Fruit fly (Drosophila melanogaster) whole organism, wandering third instar larva: ENCODE data around the gene SmydA-8.

Source experiments
- Abd-B ChIP-seq: fragments of >200 bp; optimal IDR thresholded peaks from 2 replicates; lab custom pipeline; 2017; ENCODE audit warnings: missing biosample characterization, missing genetic modification characterization
- CG9705 ChIP-seq: fragments of 200-800 bp; sonication (Bioruptor generic); optimal IDR thresholded peaks from 2 replicates; lab custom pipeline; 2018; ENCODE audit warnings: missing biosample characterization, mild to moderate bottlenecking, missing genetic modification characterization
- CrebA ChIP-seq: fragments of 200-800 bp; sonication (Bioruptor generic); optimal IDR thresholded peaks from 2 replicates; lab custom pipeline; 2016; ENCODE audit warnings: missing biosample characterization, mild to moderate bottlenecking, missing genetic modification characterization, borderline replicate concordance
- Dfd ChIP-seq: fragments of >200 bp; optimal IDR thresholded peaks from 2 replicates; lab custom pipeline; 2017; ENCODE audit warnings: missing biosample characterization, missing genetic modification characterization
- GATAd ChIP-seq: sonication (Bioruptor generic); optimal IDR thresholded peaks from 2 replicates; lab custom pipeline; 2016; ENCODE audit warnings: missing biosample characterization, missing genetic modification characterization
- HLH106 ChIP-seq: fragments of 200-800 bp; optimal IDR thresholded peaks from 3 replicates; lab custom pipeline; 2019; ENCODE audit warnings: missing biosample characterization, mild to moderate bottlenecking, missing genetic modification characterization, moderate library complexity
- Hnf4 ChIP-seq: fragments of 200-800 bp; sonication (Bioruptor generic); optimal IDR thresholded peaks from 2 replicates; lab custom pipeline; 2016; ENCODE audit warnings: missing biosample characterization, mild to moderate bottlenecking, missing genetic modification characterization
- Hr83 ChIP-seq: fragments of 200-300 bp; sonication (Bioruptor generic); optimal IDR thresholded peaks from 2 replicates; lab custom pipeline; 2016; ENCODE audit warnings: missing biosample characterization, mild to moderate bottlenecking, missing genetic modification characterization, moderate library complexity; ENCODE audit not compliant: poor library complexity, severe bottlenecking
- Jra ChIP-seq: sonication (Bioruptor generic); optimal IDR thresholded peaks from 2 replicates; lab custom pipeline; 2016; ENCODE audit warnings: missing biosample characterization, missing genetic modification characterization
- Mio ChIP-seq: sonication (Bioruptor generic); optimal IDR thresholded peaks from 2 replicates; lab custom pipeline; 2016; ENCODE audit warnings: missing biosample characterization, missing genetic modification characterization
- N ChIP-seq: fragments of >200 bp; optimal IDR thresholded peaks from 2 replicates; lab custom pipeline; 2018; ENCODE audit warnings: missing biosample characterization, missing external identifiers, missing genetic modification characterization
- OdsH ChIP-seq: fragments of 200-800 bp; sonication (Bioruptor generic); optimal IDR thresholded peaks from 2 replicates; lab custom pipeline; 2016; ENCODE audit warnings: missing biosample characterization, mild to moderate bottlenecking, missing genetic modification characterization
- Rel ChIP-seq, 2 experiments: fragments of 200-800 bp; sonication (Bioruptor generic) in 1 of 2; optimal IDR thresholded peaks; 2 replicates in 1 of 2; 3 replicates in 1 of 2; lab custom pipeline; 2016 to 2019; ENCODE audit warnings: mild to moderate bottlenecking in 2 of 2, missing biosample characterization in 2 of 2, missing genetic modification characterization in 2 of 2, moderate library complexity in 1 of 2
- Sp1 ChIP-seq: fragments of 200-800 bp; sonication (Bioruptor generic); optimal IDR thresholded peaks from 3 replicates; lab custom pipeline; 2019; ENCODE audit warnings: missing biosample characterization, mild to moderate bottlenecking, missing genetic modification characterization, moderate library complexity
- br ChIP-seq: fragments of 200-800 bp; sonication (Bioruptor generic); optimal IDR thresholded peaks from 2 replicates; lab custom pipeline; 2016; ENCODE audit warnings: missing biosample characterization, missing genetic modification characterization
- brk ChIP-seq: fragments of 200-800 bp; sonication (Bioruptor generic); optimal IDR thresholded peaks from 2 replicates; lab custom pipeline; 2016; ENCODE audit warnings: missing biosample characterization, mild to moderate bottlenecking, missing genetic modification characterization
- dl ChIP-seq, 2 experiments: fragments of 175-275, 200-275 bp in 1 of 2; fragments of 200-275 bp in 1 of 2; sonication (Bioruptor generic); optimal IDR thresholded peaks; lab custom pipeline; 2018; ENCODE audit warnings: mild to moderate bottlenecking in 2 of 2, missing biosample characterization in 2 of 2, missing genetic modification characterization in 2 of 2, moderate library complexity in 2 of 2; ENCODE audit not compliant: partially characterized antibody in 2 of 2, insufficient read depth in 1 of 2
- dmrt93B ChIP-seq: fragments of 200-800 bp; sonication (Bioruptor generic); optimal IDR thresholded peaks from 2 replicates; lab custom pipeline; 2018; ENCODE audit warnings: missing biosample characterization, mild to moderate bottlenecking, missing genetic modification characterization
- dsf ChIP-seq: sonication (Bioruptor generic); optimal IDR thresholded peaks from 2 replicates; lab custom pipeline; 2016; ENCODE audit warnings: missing biosample characterization, missing genetic modification characterization, borderline replicate concordance
- foxo ChIP-seq, 2 experiments: fragments of 200-800 bp; sonication (Bioruptor generic); optimal IDR thresholded peaks; 2 replicates in 1 of 2; 3 replicates in 1 of 2; lab custom pipeline; 2016 to 2017; ENCODE audit warnings: missing biosample characterization in 2 of 2, missing genetic modification characterization in 2 of 2
- fru ChIP-seq: fragments of 200-800 bp; sonication (Bioruptor generic); optimal IDR thresholded peaks from 3 replicates; lab custom pipeline; 2016; ENCODE audit warnings: missing biosample characterization, mild to moderate bottlenecking, missing genetic modification characterization
- h ChIP-seq: fragments of 200-800 bp; sonication (Bioruptor generic); optimal IDR thresholded peaks from 3 replicates; lab custom pipeline; 2016; ENCODE audit warnings: missing biosample characterization, mild to moderate bottlenecking, missing genetic modification characterization
- jim ChIP-seq: fragments of 175-275, 200-325 bp; sonication (Bioruptor generic); optimal IDR thresholded peaks from 2 replicates; lab custom pipeline; 2016; ENCODE audit warnings: missing biosample characterization, mild to moderate bottlenecking, missing genetic modification characterization
- lola ChIP-seq: fragments of >200 bp; optimal IDR thresholded peaks from 2 replicates; lab custom pipeline; 2017; ENCODE audit warnings: missing biosample characterization, missing genetic modification characterization
- pan ChIP-seq: fragments of >200 bp; optimal IDR thresholded peaks from 2 replicates; lab custom pipeline; 2017
- psq ChIP-seq: fragments of 200-800 bp; sonication (Bioruptor generic); optimal IDR thresholded peaks from 3 replicates; lab custom pipeline; 2017; ENCODE audit warnings: missing biosample characterization, mild to moderate bottlenecking, missing genetic modification characterization, moderate library complexity
- rgr ChIP-seq: fragments of 200-800 bp; sonication (Bioruptor generic); optimal IDR thresholded peaks from 3 replicates; lab custom pipeline; 2016; ENCODE audit warnings: missing biosample characterization, mild to moderate bottlenecking, missing genetic modification characterization
- sage ChIP-seq: fragments of 200-800 bp; sonication (Bioruptor generic); optimal IDR thresholded peaks from 2 replicates; lab custom pipeline; 2016; ENCODE audit warnings: missing biosample characterization, mild to moderate bottlenecking, missing genetic modification characterization
- sv ChIP-seq: fragments of 200-800 bp; sonication (Bioruptor generic); optimal IDR thresholded peaks from 3 replicates; lab custom pipeline; 2016; ENCODE audit warnings: missing biosample characterization, missing genetic modification characterization
- usp ChIP-seq: fragments of >200 bp; optimal IDR thresholded peaks from 2 replicates; lab custom pipeline; 2017; ENCODE audit warnings: missing biosample characterization, missing genetic modification characterization
- woc ChIP-seq: sonication (Bioruptor generic); optimal IDR thresholded peaks from 2 replicates; lab custom pipeline; 2016; ENCODE audit warnings: missing biosample characterization, mild to moderate bottlenecking, missing genetic modification characterization

The SmydA-8 gene

DNA sequence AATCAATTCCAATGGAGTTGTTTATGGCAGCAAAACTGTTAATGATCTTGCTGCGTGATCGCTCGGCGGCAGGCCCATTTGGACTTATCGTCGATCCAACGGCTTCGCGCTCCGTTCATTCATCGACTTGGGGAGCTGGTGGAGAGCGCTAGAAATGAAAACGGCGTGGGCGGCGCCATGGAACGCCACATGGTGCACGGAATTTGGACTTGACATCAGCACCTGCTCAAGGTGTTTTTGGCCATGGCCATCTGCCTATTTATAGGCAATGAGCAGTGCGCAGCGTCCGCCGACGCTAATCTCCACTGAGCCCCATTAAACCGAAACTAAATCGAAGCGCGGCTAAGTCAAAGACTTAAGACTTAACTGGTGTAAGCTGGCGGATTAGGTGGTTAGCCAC, 4.8 kb upstream of the SmydA-8 start:
- TF ChIP-seq Hnf4 (GFP tag; lab: Kevin White, UChicago) = no peak
- TF ChIP-seq jim (GFP tag; lab: Kevin White, UChicago) = no peak
- TF ChIP-seq HLH106 (tag; lab: Kevin White, UChicago) = no peak
- no peak for TF ChIP-seq fru (GFP tag; lab: Kevin White, UChicago)
- no peak for TF ChIP-seq usp (GFP tag; lab: Kevin White, UChicago)
- no peak for TF ChIP-seq br (GFP tag; lab: Kevin White, UChicago)
- no peak for TF ChIP-seq CrebA (GFP tag; lab: Kevin White, UChicago)
- TF ChIP-seq woc = no peak

DNA sequence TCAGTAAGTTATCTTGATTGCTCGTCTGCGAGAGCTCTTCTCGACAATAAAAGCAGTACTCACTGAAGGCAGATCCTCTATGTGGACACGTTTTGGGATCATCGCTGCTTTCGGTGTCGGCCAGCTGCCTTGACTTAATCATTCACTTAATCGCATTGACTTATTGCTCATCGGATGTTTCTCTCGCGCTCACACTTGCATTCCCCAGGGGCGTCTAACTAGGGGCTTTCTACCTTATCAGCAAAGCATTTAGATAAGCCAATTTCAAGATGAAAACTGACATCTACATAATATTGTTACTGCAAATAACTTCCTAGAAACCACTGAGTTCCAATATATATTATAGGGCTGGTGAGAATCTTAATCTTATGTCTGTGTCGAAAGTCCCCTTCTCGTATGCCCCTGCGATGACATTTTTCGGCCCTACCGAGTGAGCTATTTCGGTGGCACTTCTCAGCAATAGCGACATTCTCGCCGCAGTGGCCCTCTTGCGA, 1.2 kb downstream of the SmydA-8 start:
- TF ChIP-seq psq (GFP tag; lab: Kevin White, UChicago) (no peak), foxo (GFP tag; optimal IDR thresholded peaks at IDR 0.05; lab: Kevin White, UChicago) (peak in 1 of 2 experiments; percentile 23), jim (GFP tag; lab: Kevin White, UChicago) (no peak), pan (no peak), br (GFP tag; lab: Kevin White, UChicago) (no peak), N (GFP tag; lab: Kevin White, UChicago) (no peak), Sp1 (GFP tag; lab: Kevin White, UChicago) (no peak), CrebA (GFP tag; lab: Kevin White, UChicago) (no peak), dl (GFP tag; optimal IDR thresholded peaks at IDR 0.05; lab: Kevin White, UChicago; ENCODE audit: insufficient read depth in 1 of 2, partially characterized antibody in 2 of 2) (no peak), sv (GFP tag; lab: Kevin White, UChicago) (no peak), HLH106 (tag; lab: Kevin White, UChicago) (peak; percentile 36), Jra (no peak), fru (GFP tag; lab: Kevin White, UChicago) (peak; percentile 36), Dfd (GFP tag; lab: Kevin White, UChicago) (no peak), woc (no peak), h (GFP tag; lab: Kevin White, UChicago) (peak; percentile 15), dsf (no peak), sage (GFP tag; lab: Kevin White, UChicago) (no peak), Hr83 (GFP tag; lab: Kevin White, UChicago) (no peak), Rel (GFP tag; optimal IDR thresholded peaks at IDR 0.05; lab: Kevin White, UChicago) (no peak), Rel (tag; optimal IDR thresholded peaks at IDR 0.05; lab: Kevin White, UChicago) (peak; percentile 65)
- TF ChIP-seq, all 38 proteins: peak for 5

DNA sequence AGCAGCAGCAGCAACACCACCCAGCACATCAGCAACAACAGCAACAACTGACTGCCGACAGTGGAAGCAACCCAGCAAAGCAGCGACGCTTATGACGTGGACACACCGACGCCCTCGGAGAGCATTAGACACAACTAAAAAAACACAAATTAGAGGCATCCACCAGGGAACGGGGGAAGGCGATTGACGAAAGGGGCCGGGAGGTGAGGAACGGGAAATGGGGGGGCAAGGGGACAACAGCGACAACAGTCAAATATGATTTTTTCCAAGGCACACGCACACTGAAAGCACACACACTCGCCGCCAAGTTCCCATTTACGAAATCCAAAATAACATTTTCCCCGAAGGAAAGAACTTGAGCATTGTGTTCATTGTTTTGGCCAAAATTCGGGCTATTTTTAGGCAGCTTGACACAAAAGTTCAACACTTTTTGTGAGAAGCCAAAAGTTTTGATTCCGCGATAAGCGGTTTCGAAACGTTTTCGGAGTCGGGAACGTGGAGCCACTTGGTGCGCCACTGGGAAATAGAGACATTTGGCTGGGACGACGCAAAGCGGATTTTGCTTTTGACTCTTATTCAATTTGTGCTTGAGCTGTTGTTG, 4.9 kb downstream of the SmydA-8 start:
- no peak for TF ChIP-seq Rel (GFP tag; optimal IDR thresholded peaks at IDR 0.05; lab: Kevin White, UChicago)
- TF ChIP-seq Rel (tag; optimal IDR thresholded peaks at IDR 0.05; lab: Kevin White, UChicago) = no peak
- TF ChIP-seq Hnf4 (GFP tag; lab: Kevin White, UChicago) = no peak
- no peak for TF ChIP-seq jim (GFP tag; lab: Kevin White, UChicago)
- no peak for TF ChIP-seq psq (GFP tag; lab: Kevin White, UChicago)
- TF ChIP-seq Dfd (GFP tag; lab: Kevin White, UChicago) = no peak
- no peak for TF ChIP-seq lola (GFP tag; lab: Kevin White, UChicago)
- TF ChIP-seq woc = no peak
- TF ChIP-seq CrebA (GFP tag; lab: Kevin White, UChicago) = no peak
- TF ChIP-seq CG9705 (GFP tag; lab: Kevin White, UChicago) = no peak
- TF ChIP-seq GATAd (GFP tag; lab: Kevin White, UChicago) = no peak
- TF ChIP-seq sage (GFP tag; lab: Kevin White, UChicago) = no peak
- no peak for TF ChIP-seq N (GFP tag; lab: Kevin White, UChicago)
- no peak for TF ChIP-seq Hr83 (GFP tag; lab: Kevin White, UChicago)
- TF ChIP-seq fru (GFP tag; lab: Kevin White, UChicago) = no peak
- no peak for TF ChIP-seq Sp1 (GFP tag; lab: Kevin White, UChicago)

DNA sequence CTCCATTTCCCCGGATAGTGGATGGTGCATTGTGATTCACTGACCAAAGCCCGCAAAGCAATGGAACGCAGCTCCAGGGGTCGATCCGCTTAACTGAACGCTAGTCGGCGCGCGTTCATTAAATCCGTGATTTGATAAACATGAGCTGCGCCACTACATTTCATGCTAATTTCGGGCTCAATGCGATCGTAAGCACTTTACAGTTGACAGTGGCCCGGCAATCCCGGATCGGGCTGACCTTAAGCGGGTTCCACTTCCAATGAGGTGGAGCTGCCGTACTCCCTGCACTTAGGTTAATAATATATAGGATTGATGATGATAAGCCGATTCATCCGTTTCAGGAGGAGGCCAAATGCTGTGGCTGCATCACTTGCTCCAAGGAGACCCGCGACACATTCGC, 9.8 kb downstream of the SmydA-8 start, which contains the start of gene FarO:
FarO (minus strand) TSS at position 101 of the 400 bp plus-strand sequence.
- TF ChIP-seq br (GFP tag; lab: Kevin White, UChicago) (no peak), dmrt93B (no peak), pan (no peak), Hnf4 (GFP tag; lab: Kevin White, UChicago) (no peak), brk (GFP tag; lab: Kevin White, UChicago) (no peak), usp (GFP tag; lab: Kevin White, UChicago) (no peak), Abd-B (GFP tag; lab: Kevin White, UChicago) (no peak), fru (GFP tag; lab: Kevin White, UChicago) (no peak), rgr (no peak), Mio (GFP tag; lab: Kevin White, UChicago) (no peak), OdsH (GFP tag; lab: Kevin White, UChicago) (no peak)
